Worm (Caenorhabditis elegans) whole organism, L4 larva: ENCODE results near the gene alh-5.
A peak's percentile ranks its signal among the peaks of the same experiment; 100 is the strongest.

Experiments
- F44E2.7 ChIP-seq: fragments of 200-800 bp; sonication (Bioruptor generic); IDR thresholded peaks from 2 replicates; pipeline ENCODE4 v2.1.2; 2022; ENCODE audit warnings: missing genetic modification characterization, missing compliant biosample characterization
- aly-2 ChIP-seq: sonication (generic microtip); optimal IDR thresholded peaks from 2 replicates; lab custom pipeline; 2018; ENCODE audit warnings: missing biosample characterization, missing genetic modification characterization
- arid-1 ChIP-seq: fragments of 200-800 bp; sonication (Bioruptor generic); conservative IDR thresholded peaks from 2 replicates; pipeline ENCODE4 v1.3.6; 2022; ENCODE audit warnings: missing genetic modification reagents, missing genetic modification characterization, missing compliant biosample characterization
- ceh-28 ChIP-seq: fragments of 150-350 bp; optimal IDR thresholded peaks from 2 replicates; lab custom pipeline; 2014; ENCODE audit warnings: missing biosample characterization, missing genetic modification reagents, missing genetic modification characterization
- ctbp-1 ChIP-seq: fragments of 200-800 bp; sonication (Bioruptor generic); IDR thresholded peaks from 2 replicates; pipeline ENCODE4 v1.3.6; 2022; ENCODE audit warnings: missing genetic modification reagents, missing genetic modification characterization, missing compliant biosample characterization
- daf-16 ChIP-seq, 3 experiments: sonication (generic microtip); optimal IDR thresholded peaks; 2 replicates each; lab custom pipeline; 2016 to 2017; ENCODE audit warnings: missing genetic modification characterization in 3 of 3, missing genetic modification reagents in 3 of 3, mild to moderate bottlenecking in 2 of 3, missing compliant biosample characterization in 2 of 3, missing biosample characterization in 1 of 3, moderate library complexity in 1 of 3
- daf-8 ChIP-seq: fragments of 200-800 bp; sonication (Bioruptor generic); IDR thresholded peaks from 2 replicates; pipeline ENCODE4 v1.3.6; 2022; ENCODE audit warnings: missing genetic modification characterization, missing compliant biosample characterization
- dmd-8 ChIP-seq: fragments of 200-800 bp; sonication (Bioruptor generic); IDR thresholded peaks from 2 replicates; pipeline ENCODE4 v1.3.6; 2022; ENCODE audit warnings: missing genetic modification characterization, missing compliant biosample characterization
- egl-43 ChIP-seq: fragments of 200-800 bp; sonication (Bioruptor generic); IDR thresholded peaks from 2 replicates; pipeline ENCODE4 v1.3.6; 2022; ENCODE audit warnings: missing genetic modification reagents, missing genetic modification characterization, missing compliant biosample characterization
- hif-1 ChIP-seq, 2 experiments: sonication (generic microtip); optimal IDR thresholded peaks; 2 replicates each; lab custom pipeline; 2016 to 2017; ENCODE audit warnings: missing compliant biosample characterization in 2 of 2, missing genetic modification characterization in 2 of 2, missing genetic modification reagents in 2 of 2, missing genotype in 2 of 2, mild to moderate bottlenecking in 1 of 2
- hlh-11 ChIP-seq: fragments of 200-800 bp; sonication (Bioruptor generic); optimal IDR thresholded peaks from 2 replicates; lab custom pipeline; 2018; ENCODE audit warnings: mild to moderate bottlenecking, missing genetic modification characterization, missing compliant biosample characterization
- hmg-1.1 ChIP-seq: fragments of 200-800 bp; sonication (Bioruptor generic); IDR thresholded peaks from 2 replicates; pipeline ENCODE4 v1.3.6; 2022; ENCODE audit warnings: missing genetic modification reagents, missing genetic modification characterization, missing compliant biosample characterization
- lin-13 ChIP-seq: fragments of 150-350 bp; optimal IDR thresholded peaks from 2 replicates; lab custom pipeline; 2014; ENCODE audit warnings: missing biosample characterization, missing genetic modification reagents, missing genetic modification characterization
- lin-15B ChIP-seq: fragments of 150-350 bp; sonication (generic microtip); optimal IDR thresholded peaks from 3 replicates; lab custom pipeline; 2014; ENCODE audit warnings: missing biosample characterization, missing genetic modification characterization
- lin-38 ChIP-seq: fragments of 200-800 bp; sonication (Bioruptor generic); IDR thresholded peaks from 2 replicates; pipeline ENCODE4 v1.3.6; 2022; ENCODE audit warnings: missing genetic modification reagents, missing genetic modification characterization, missing compliant biosample characterization
- lsy-2 ChIP-seq, 2 experiments: fragments of 150-350 bp in 1 of 2; sonication (generic microtip) in 1 of 2; optimal IDR thresholded peaks; 2 replicates each; lab custom pipeline; 2014 to 2017; ENCODE audit warnings: missing biosample characterization in 2 of 2, missing genetic modification characterization in 2 of 2
- madf-9 ChIP-seq: fragments of 200-800 bp; sonication (Bioruptor generic); conservative IDR thresholded peaks from 2 replicates; pipeline ENCODE4 v1.3.6; 2022; ENCODE audit warnings: missing genetic modification reagents, missing genetic modification characterization, missing compliant biosample characterization
- mxl-3 ChIP-seq: fragments of 200-800 bp; sonication (Bioruptor generic); optimal IDR thresholded peaks from 2 replicates; lab custom pipeline; 2018; ENCODE audit warnings: mild to moderate bottlenecking, missing genetic modification characterization, missing compliant biosample characterization
- nhr-111 ChIP-seq: fragments of 200-800 bp; sonication (Bioruptor generic); optimal IDR thresholded peaks from 2 replicates; lab custom pipeline; 2018; ENCODE audit warnings: mild to moderate bottlenecking, missing genetic modification characterization, missing compliant biosample characterization
- nhr-25 ChIP-seq: sonication (generic microtip); optimal IDR thresholded peaks from 2 replicates; lab custom pipeline; 2017; ENCODE audit warnings: missing genetic modification characterization, mild to moderate bottlenecking, missing compliant biosample characterization, antibody characterized with exemption, moderate library complexity, borderline replicate concordance; ENCODE audit not compliant: insufficient read depth
- nhr-28 ChIP-seq: fragments of 150-350 bp; optimal IDR thresholded peaks from 2 replicates; lab custom pipeline; 2014; ENCODE audit warnings: missing biosample characterization, missing genetic modification characterization
- nhr-48 ChIP-seq: sonication (generic microtip); optimal IDR thresholded peaks from 2 replicates; lab custom pipeline; 2016; ENCODE audit warnings: mild to moderate bottlenecking, missing genetic modification characterization, missing compliant biosample characterization
- nhr-6 ChIP-seq: fragments of 150-350 bp; optimal IDR thresholded peaks from 2 replicates; lab custom pipeline; 2014; ENCODE audit warnings: missing biosample characterization, missing genetic modification characterization
- php-3 ChIP-seq: fragments of 200-800 bp; sonication (Bioruptor generic); IDR thresholded peaks from 2 replicates; pipeline ENCODE4 v1.3.6; 2022; ENCODE audit warnings: missing genetic modification reagents, missing genetic modification characterization, missing compliant biosample characterization
- set-16 ChIP-seq: fragments of 200-800 bp; sonication (Bioruptor generic); IDR thresholded peaks from 2 replicates; pipeline ENCODE4 v1.3.6; 2022; ENCODE audit warnings: missing genetic modification reagents, missing genetic modification characterization, missing compliant biosample characterization
- snpc-4 ChIP-seq: fragments of 150-350 bp; optimal IDR thresholded peaks from 2 replicates; lab custom pipeline; 2014; ENCODE audit warnings: missing biosample characterization, missing genetic modification characterization
- unc-39 ChIP-seq: sonication (generic microtip); optimal IDR thresholded peaks from 2 replicates; lab custom pipeline; 2017; ENCODE audit warnings: missing biosample characterization, missing genetic modification characterization
- unc-62 ChIP-seq, 3 experiments: fragments of 150-350 bp in 1 of 3; sonication (generic microtip); optimal IDR thresholded peaks in 2 of 3; peaks in 1 of 3; 1 replicate in 1 of 3; 2 replicates in 2 of 3; lab custom pipeline; 2014 to 2017; ENCODE audit warnings: missing biosample characterization in 3 of 3, missing genetic modification characterization in 3 of 3, missing genetic modification reagents in 3 of 3, missing genotype in 1 of 3
- zfp-3 ChIP-seq: fragments of 200-800 bp; sonication (Bioruptor generic); conservative IDR thresholded peaks from 2 replicates; pipeline ENCODE4 v1.3.6; 2022; ENCODE audit warnings: missing genetic modification reagents, missing genetic modification characterization, missing compliant biosample characterization

Gene alh-5

DNA sequence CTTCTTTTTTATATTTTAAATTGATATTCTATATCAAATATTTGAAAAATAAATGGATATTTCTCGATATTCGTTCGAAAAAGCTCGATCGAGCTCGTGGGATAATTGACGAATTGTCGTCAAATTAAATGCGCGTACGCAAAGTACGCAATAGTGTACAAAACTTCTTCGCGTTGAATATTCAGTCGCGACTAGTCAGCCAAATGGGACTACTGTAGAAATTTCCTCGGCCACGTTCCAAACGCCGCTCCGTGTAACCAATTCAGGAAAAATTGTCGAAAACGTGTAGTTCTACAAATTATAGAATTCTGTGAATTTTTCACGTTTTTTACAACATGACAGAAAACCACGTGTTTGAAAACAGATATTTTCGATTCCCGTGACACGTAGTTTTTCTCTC is 9.0 kb upstream of the alh-5 start (continued):
- TF ChIP-seq lsy-2 (tag; optimal IDR thresholded peaks at IDR 0.05; lab: Kevin White, UChicago) (peak; percentile 47 to 96), madf-9 (GFP tag; lab: Robert Waterston, UW) (0 out of 2 replicates have a peak, but pooled peaks have one; percentile 33), lin-15B (tag; lab: Kevin White, UChicago) (peak; percentile 15), nhr-28 (tag; lab: Kevin White, UChicago) (peak; percentile 54), hmg-1.1 (GFP tag; lab: Robert Waterston, UW) (peak; percentile 50; the same call in 1 of the 2 replicates), daf-8 (GFP tag; lab: Robert Waterston, UW) (no peak), nhr-111 (GFP tag; lab: Kevin White, UChicago) (no peak), hlh-11 (tag; lab: Kevin White, UChicago) (peak; percentile 49), ceh-28 (no peak), lin-13 (no peak), lin-38 (GFP tag; lab: Robert Waterston, UW) (peak; percentile 88), hif-1 (tag; optimal IDR thresholded peaks at IDR 0.05; lab: Kevin White, UChicago) (peak in 1 of 2 experiments; percentile 70), daf-16 (GFP tag; optimal IDR thresholded peaks at IDR 0.05; lab: Kevin White, UChicago) (no peak), daf-16 (tag; optimal IDR thresholded peaks at IDR 0.05; lab: Kevin White, UChicago) (peak; percentile 25)

DNA sequence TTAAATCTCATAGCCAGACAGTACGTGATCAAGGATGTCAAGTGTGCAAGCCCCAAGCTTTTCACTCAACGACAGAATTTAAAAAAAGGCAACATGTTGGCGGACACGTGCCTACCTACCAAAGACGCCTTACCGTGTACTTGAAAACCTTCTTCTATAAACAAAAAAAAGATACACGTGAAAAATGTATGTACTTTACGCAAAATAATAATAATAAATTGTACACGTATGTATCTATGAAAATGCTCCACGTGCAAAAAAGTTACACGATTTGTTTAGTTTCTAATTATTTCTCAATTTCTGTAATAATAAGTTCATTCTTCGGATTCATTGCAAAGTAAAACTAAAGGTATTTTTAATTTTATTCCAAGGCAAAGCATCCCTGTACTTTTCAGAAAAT is 5.3 kb upstream of the alh-5 start, which contains the start of gene cysl-4:
Gene cysl-4 (plus strand): TSS at position 301 of the 400 bp plus-strand sequence.
- TF ChIP-seq unc-62 (GFP tag; optimal IDR thresholded peaks at IDR 0.05 in 1 of 2; lab: Kevin White, UChicago) (peak in 1 of 2 experiments; percentile 16), unc-62 (tag; optimal IDR thresholded peaks at IDR 0.05; lab: Kevin White, UChicago) (no peak), zfp-3 (no peak)

DNA sequence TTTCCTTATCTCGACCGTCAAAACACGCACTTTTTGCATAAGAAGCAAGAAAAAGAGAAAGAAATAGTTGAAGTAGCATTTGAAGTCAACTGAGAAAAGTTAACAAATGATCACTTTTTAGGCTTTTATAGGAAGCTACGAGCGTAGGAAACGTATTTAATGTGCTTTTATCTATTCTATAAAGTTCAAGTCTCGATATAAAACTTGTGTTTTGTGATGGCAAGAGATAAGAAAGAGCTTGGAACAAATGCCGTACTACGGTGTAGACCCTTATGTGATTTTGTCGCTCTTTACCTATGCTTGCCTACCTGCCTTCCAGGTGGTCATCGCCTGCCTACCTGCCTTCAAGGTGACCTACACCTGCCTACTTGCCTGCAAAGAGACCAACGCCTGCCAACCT is 4.8 kb upstream of the alh-5 start, which contains the start of gene clec-206:
Gene clec-206 (minus strand): TSS at position 101 of the 400 bp plus-strand sequence.
- no peak for TF ChIP-seq snpc-4
- TF ChIP-seq ctbp-1 (GFP tag; lab: Robert Waterston, UW): no peak
- TF ChIP-seq unc-39: no peak
- no peak for TF ChIP-seq F44E2.7 (GFP tag; lab: Robert Waterston, UW)
- no peak for TF ChIP-seq dmd-8 (GFP tag; lab: Robert Waterston, UW)
- no peak for TF ChIP-seq nhr-48
- TF ChIP-seq nhr-25 (tag; lab: Kevin White, UChicago): no peak
- TF ChIP-seq, all 104 proteins: peak for 0

DNA sequence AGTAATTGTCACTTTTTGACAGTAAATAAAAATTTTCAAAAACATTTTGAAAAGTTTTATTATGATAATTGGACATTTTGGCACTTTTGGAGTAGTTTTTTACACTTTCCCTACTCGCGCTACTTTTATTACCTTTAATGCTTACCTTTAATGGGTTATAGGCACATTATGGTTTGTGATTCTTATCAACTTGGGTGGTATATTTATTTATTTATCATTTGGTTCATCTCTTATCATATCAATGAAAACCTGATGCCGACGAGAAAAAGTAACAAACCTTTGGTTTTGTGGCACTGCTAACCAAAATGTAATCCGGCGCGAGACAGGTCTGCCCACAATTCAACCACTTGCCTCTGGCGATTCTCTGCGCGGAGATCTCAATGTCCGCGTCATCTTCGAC is 1.0 kb downstream of the alh-5 start:
- TF ChIP-seq lin-15B (tag; lab: Kevin White, UChicago) (no peak), php-3 (GFP tag; lab: Robert Waterston, UW) (peak; percentile 74), nhr-28 (tag; lab: Kevin White, UChicago) (peak; percentile 22), daf-16 (GFP tag; optimal IDR thresholded peaks at IDR 0.05; lab: Kevin White, UChicago) (no peak), daf-16 (tag; optimal IDR thresholded peaks at IDR 0.05; lab: Kevin White, UChicago) (peak; percentile 63)

DNA sequence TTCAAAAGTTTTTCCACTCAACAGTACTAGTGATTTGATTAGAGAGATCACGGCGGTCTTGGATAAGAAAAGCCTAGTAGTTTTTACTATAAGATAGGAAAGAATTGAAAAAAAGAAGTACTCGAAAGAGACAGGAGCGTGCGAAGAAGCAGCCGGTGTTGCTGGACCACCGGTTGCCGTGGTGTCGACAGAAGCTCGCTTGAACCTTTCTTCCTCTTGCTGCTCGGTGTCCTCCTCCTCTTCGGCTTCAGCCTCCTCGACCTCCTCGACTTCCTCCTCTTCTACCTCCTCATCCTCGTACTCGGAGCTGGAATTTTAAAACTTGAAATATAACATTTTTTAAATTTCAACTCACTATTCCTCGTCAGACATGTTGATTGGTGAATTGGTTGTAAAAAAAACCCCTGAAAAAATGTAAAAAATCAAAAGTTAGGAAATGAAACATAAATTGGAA is 6.8 kb downstream of the alh-5 start, which contains the start of gene tnt-4:
Gene tnt-4 (minus strand): TSS at position 404 of the 454 bp plus-strand sequence.
- no peak for TF ChIP-seq ceh-28
- peak; percentile 76 for TF ChIP-seq set-16
- no peak for TF ChIP-seq arid-1 (GFP tag; lab: Robert Waterston, UW)

DNA sequence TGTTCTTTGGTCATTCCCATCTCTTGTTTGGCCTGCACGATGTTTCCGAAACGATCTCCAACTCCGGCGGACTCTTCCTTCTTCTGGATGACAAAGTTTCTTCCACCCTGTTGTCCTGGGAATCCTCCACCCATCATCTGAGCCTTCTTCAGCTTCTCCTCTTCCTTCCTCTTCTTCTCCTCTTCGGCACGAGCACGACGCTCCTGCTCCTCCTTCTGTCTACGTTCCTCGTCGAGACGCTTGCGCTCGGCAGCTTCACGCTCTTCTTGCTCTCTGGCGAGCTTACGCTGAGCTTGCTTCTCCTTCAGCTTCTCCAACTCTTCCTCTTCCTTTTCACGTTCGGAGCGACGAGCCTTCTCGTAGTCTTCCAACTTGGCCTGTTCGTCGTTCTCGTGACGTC is 8.0 kb downstream of the alh-5 start:
- TF ChIP-seq aly-2: no peak
- no peak for TF ChIP-seq nhr-6 (tag; lab: Kevin White, UChicago)
- TF ChIP-seq zfp-3: no peak
- no peak for TF ChIP-seq mxl-3 (GFP tag; lab: Kevin White, UChicago)
- TF ChIP-seq egl-43: 0 out of 2 replicates have a peak, but pooled peaks have one; percentile 40
- peak; percentile 90 for TF ChIP-seq set-16
